Worm (Caenorhabditis elegans) whole organism, young adult: ENCODE measurements around the gene F22H10.1.

Experiments used
- C17E4.6 ChIP-seq: fragments of 200-800 bp; sonication (Bioruptor generic); IDR thresholded peaks from 2 replicates; pipeline ENCODE4 v1.3.6; 2022; ENCODE audit warnings: missing genetic modification reagents, missing genetic modification characterization, missing compliant biosample characterization
- D2030.7 ChIP-seq: fragments of 200-800 bp; sonication (Bioruptor generic); IDR thresholded peaks from 2 replicates; pipeline ENCODE4 v1.3.6; 2022; ENCODE audit warnings: missing genetic modification reagents, missing genetic modification characterization, missing compliant biosample characterization
- F22D6.2 ChIP-seq: sonication (generic microtip); optimal IDR thresholded peaks from 2 replicates; lab custom pipeline; 2016; ENCODE audit warnings: mild to moderate bottlenecking, missing genetic modification characterization, missing compliant biosample characterization
- F37B4.10 ChIP-seq: fragments of 200-800 bp; sonication (Bioruptor generic); IDR thresholded peaks from 2 replicates; pipeline ENCODE4 v1.3.6; 2022; ENCODE audit warnings: missing genetic modification characterization, missing compliant biosample characterization
- F49E8.2 ChIP-seq: sonication (generic microtip); optimal IDR thresholded peaks from 3 replicates; lab custom pipeline; 2017; ENCODE audit warnings: missing genetic modification characterization, mild to moderate bottlenecking, missing compliant biosample characterization, antibody characterized with exemption, moderate library complexity; ENCODE audit not compliant: insufficient read depth
- T07F8.4 ChIP-seq: sonication (generic microtip); optimal IDR thresholded peaks from 2 replicates; lab custom pipeline; 2016; ENCODE audit warnings: mild to moderate bottlenecking, missing genetic modification characterization, moderate library complexity, missing compliant biosample characterization
- Y67H2A.10 ChIP-seq: fragments of 200-800 bp; sonication (Bioruptor generic); conservative IDR thresholded peaks from 2 replicates; pipeline ENCODE4 v1.3.6; 2022; ENCODE audit warnings: missing genetic modification reagents, missing genetic modification characterization, missing compliant biosample characterization
- Y79H2A.3 ChIP-seq: fragments of 200-800 bp; sonication (Bioruptor generic); conservative IDR thresholded peaks from 2 replicates; pipeline ENCODE4 v1.3.6; 2022; ENCODE audit warnings: missing genetic modification reagents, missing genetic modification characterization, missing compliant biosample characterization
- Y95B8A.8 ChIP-seq: fragments of 200-800 bp; sonication (Bioruptor generic); IDR thresholded peaks from 2 replicates; pipeline ENCODE4 v1.3.6; 2022; ENCODE audit warnings: missing genetic modification reagents, missing genetic modification characterization, missing compliant biosample characterization
- ZK185.1 ChIP-seq: sonication (generic microtip); optimal IDR thresholded peaks from 2 replicates; lab custom pipeline; 2016; ENCODE audit warnings: mild to moderate bottlenecking, missing genetic modification characterization, missing compliant biosample characterization; ENCODE audit not compliant: poor library complexity, severe bottlenecking
- aptf-3 ChIP-seq: fragments of 200-800 bp; sonication (Bioruptor generic); IDR thresholded peaks from 2 replicates; pipeline ENCODE4 v1.3.6; 2022; ENCODE audit warnings: missing genetic modification characterization, missing compliant biosample characterization
- ccch-3 ChIP-seq: fragments of 200-800 bp; sonication (Bioruptor generic); optimal IDR thresholded peaks from 2 replicates; lab custom pipeline; 2018; ENCODE audit warnings: mild to moderate bottlenecking, missing genetic modification characterization, missing compliant biosample characterization
- cebp-1 ChIP-seq, 2 experiments: fragments of 200-800 bp in 1 of 2; sonication (Bioruptor generic) in 1 of 2; sonication (generic microtip) in 1 of 2; IDR thresholded peaks in 1 of 2; optimal IDR thresholded peaks in 1 of 2; 2 replicates each; pipeline versions ENCODE4 v1.3.6 to Lab custom; 2017 to 2022; ENCODE audit warnings: missing compliant biosample characterization in 2 of 2, missing genetic modification characterization in 2 of 2, mild to moderate bottlenecking in 1 of 2, missing genetic modification reagents in 1 of 2, moderate library complexity in 1 of 2
- ceh-79 ChIP-seq: sonication (generic microtip); optimal IDR thresholded peaks from 2 replicates; lab custom pipeline; 2017; ENCODE audit warnings: mild to moderate bottlenecking, missing genetic modification characterization, missing compliant biosample characterization
- dox-1 ChIP-seq: fragments of 200-800 bp; sonication (Bioruptor generic); IDR thresholded peaks from 2 replicates; pipeline ENCODE4 v1.3.6; 2022; ENCODE audit warnings: missing genetic modification reagents, missing genetic modification characterization, missing compliant biosample characterization
- dpl-1 ChIP-seq: fragments of 150-350 bp; optimal IDR thresholded peaks from 2 replicates; lab custom pipeline; 2014; ENCODE audit warnings: missing biosample characterization, missing genetic modification reagents, missing genetic modification characterization
- egrh-3 ChIP-seq: fragments of 200-800 bp; sonication (Bioruptor generic); IDR thresholded peaks from 2 replicates; pipeline ENCODE4 v1.3.6; 2022; ENCODE audit warnings: missing genetic modification reagents, missing genetic modification characterization, missing compliant biosample characterization
- ekl-4 ChIP-seq: fragments of 200-800 bp; sonication (Bioruptor generic); IDR thresholded peaks from 2 replicates; pipeline ENCODE4 v1.3.6; 2022; ENCODE audit warnings: missing genetic modification reagents, missing genetic modification characterization, missing compliant biosample characterization
- fkh-3 ChIP-seq: sonication (generic microtip); optimal IDR thresholded peaks from 2 replicates; lab custom pipeline; 2016; ENCODE audit warnings: mild to moderate bottlenecking, missing genetic modification characterization, missing compliant biosample characterization
- him-1 ChIP-seq: sonication (generic microtip); optimal IDR thresholded peaks from 2 replicates; lab custom pipeline; 2016; ENCODE audit warnings: missing genotype, missing genetic modification reagents, missing genetic modification characterization, missing compliant biosample characterization
- hlh-26 ChIP-seq: fragments of 200-800 bp; sonication (Bioruptor generic); conservative IDR thresholded peaks from 2 replicates; pipeline ENCODE4 v1.3.6; 2022; ENCODE audit warnings: missing genetic modification reagents, missing genetic modification characterization, missing compliant biosample characterization
- hsf-1 ChIP-seq: fragments of 200-800 bp; sonication (Bioruptor generic); IDR thresholded peaks from 2 replicates; pipeline ENCODE4 v1.3.6; 2022; ENCODE audit warnings: missing genetic modification reagents, missing genetic modification characterization, missing compliant biosample characterization
- lin-35 ChIP-seq, 3 experiments: fragments of 150-350 bp in 2 of 3; sonication (generic microtip) in 1 of 3; optimal IDR thresholded peaks; 2 replicates each; lab custom pipeline; 2014 to 2018; ENCODE audit warnings: missing biosample characterization in 3 of 3, missing genetic modification characterization in 3 of 3, missing genetic modification reagents in 3 of 3
- lin-40 ChIP-seq: sonication (generic microtip); optimal IDR thresholded peaks from 2 replicates; lab custom pipeline; 2016; ENCODE audit warnings: missing genetic modification characterization, mild to moderate bottlenecking, missing compliant biosample characterization, missing genotype, missing genetic modification reagents
- lir-1 ChIP-seq: fragments of 200-800 bp; sonication (Bioruptor generic); conservative IDR thresholded peaks from 2 replicates; pipeline ENCODE4 v1.3.6; 2022; ENCODE audit warnings: missing genetic modification reagents, missing genetic modification characterization, missing compliant biosample characterization
- lsl-1 ChIP-seq: fragments of 200-800 bp; sonication (Bioruptor generic); optimal IDR thresholded peaks from 2 replicates; lab custom pipeline; 2018; ENCODE audit warnings: mild to moderate bottlenecking, missing genetic modification characterization, moderate library complexity, missing compliant biosample characterization
- lsy-27 ChIP-seq: sonication (generic microtip); optimal IDR thresholded peaks from 2 replicates; lab custom pipeline; 2017; ENCODE audit warnings: missing genetic modification characterization, mild to moderate bottlenecking, missing compliant biosample characterization, antibody characterized with exemption, missing genotype, borderline replicate concordance; ENCODE audit not compliant: insufficient read depth
- madf-8 ChIP-seq: fragments of 200-800 bp; sonication (Bioruptor generic); conservative IDR thresholded peaks from 2 replicates; pipeline ENCODE4 v1.3.6; 2022; ENCODE audit warnings: missing genetic modification reagents, missing genetic modification characterization, missing compliant biosample characterization
- mcd-1 ChIP-seq: fragments of 200-800 bp; sonication (Bioruptor generic); IDR thresholded peaks from 2 replicates; pipeline ENCODE4 v1.3.6; 2022; ENCODE audit warnings: missing genetic modification reagents, missing genetic modification characterization, missing compliant biosample characterization
- nfya-1 ChIP-seq: sonication (generic microtip); optimal IDR thresholded peaks from 2 replicates; lab custom pipeline; 2017; ENCODE audit warnings: antibody characterized with exemption, missing compliant biosample characterization, missing genetic modification characterization, borderline replicate concordance; ENCODE audit not compliant: insufficient read depth
- nfya-2 ChIP-seq: fragments of 200-800 bp; sonication (Bioruptor generic); IDR thresholded peaks from 2 replicates; pipeline ENCODE4 v1.3.6; 2022; ENCODE audit warnings: missing genetic modification reagents, missing genetic modification characterization, missing compliant biosample characterization
- nfyb-1 ChIP-seq: fragments of 200-800 bp; sonication (Bioruptor generic); IDR thresholded peaks from 2 replicates; pipeline ENCODE4 v1.3.6; 2022; ENCODE audit warnings: missing genetic modification reagents, missing genetic modification characterization, missing compliant biosample characterization
- nhr-27 ChIP-seq: fragments of 200-800 bp; sonication (Bioruptor generic); optimal IDR thresholded peaks from 2 replicates; lab custom pipeline; 2018; ENCODE audit warnings: mild to moderate bottlenecking, missing genetic modification characterization, moderate library complexity, missing compliant biosample characterization
- nhr-80 ChIP-seq: sonication (generic microtip); optimal IDR thresholded peaks from 2 replicates; lab custom pipeline; 2016; ENCODE audit warnings: missing genetic modification characterization, missing compliant biosample characterization
- pbrm-1 ChIP-seq: fragments of 200-800 bp; sonication (Bioruptor generic); IDR thresholded peaks from 2 replicates; pipeline ENCODE4 v1.3.6; 2022; ENCODE audit warnings: missing genetic modification reagents, missing genetic modification characterization, missing compliant biosample characterization
- sdz-38 ChIP-seq: sonication (generic microtip); optimal IDR thresholded peaks from 2 replicates; lab custom pipeline; 2016; ENCODE audit warnings: missing genotype, missing genetic modification characterization, missing compliant biosample characterization
- snpc-1.3 ChIP-seq: sonication (generic microtip); optimal IDR thresholded peaks from 2 replicates; lab custom pipeline; 2017; ENCODE audit warnings: missing genetic modification characterization, mild to moderate bottlenecking, missing compliant biosample characterization, antibody characterized with exemption, moderate library complexity, missing genotype, missing genetic modification reagents; ENCODE audit not compliant: insufficient read depth
- somi-1 ChIP-seq: fragments of 200-800 bp; sonication (Bioruptor generic); optimal IDR thresholded peaks from 2 replicates; lab custom pipeline; 2018; ENCODE audit warnings: mild to moderate bottlenecking, missing genetic modification characterization, missing compliant biosample characterization
- tbp1 ChIP-seq: fragments of 200-800 bp; sonication (Bioruptor generic); optimal IDR thresholded peaks from 2 replicates; lab custom pipeline; 2018; ENCODE audit warnings: mild to moderate bottlenecking, missing genetic modification characterization, missing compliant biosample characterization
- unc-62 ChIP-seq: fragments of 150-350 bp; optimal IDR thresholded peaks from 2 replicates; lab custom pipeline; 2014; ENCODE audit warnings: missing biosample characterization, missing genetic modification reagents, missing genetic modification characterization
- zfh-2 ChIP-seq: fragments of 200-800 bp; sonication (Bioruptor generic); conservative IDR thresholded peaks from 2 replicates; pipeline ENCODE4 v1.3.6; 2022; ENCODE audit warnings: missing genetic modification reagents, missing genetic modification characterization, missing compliant biosample characterization
- ztf-26 ChIP-seq: sonication (generic microtip); optimal IDR thresholded peaks from 2 replicates; lab custom pipeline; 2017; ENCODE audit warnings: missing genetic modification characterization, missing compliant biosample characterization

F22H10.1 gene

DNA sequence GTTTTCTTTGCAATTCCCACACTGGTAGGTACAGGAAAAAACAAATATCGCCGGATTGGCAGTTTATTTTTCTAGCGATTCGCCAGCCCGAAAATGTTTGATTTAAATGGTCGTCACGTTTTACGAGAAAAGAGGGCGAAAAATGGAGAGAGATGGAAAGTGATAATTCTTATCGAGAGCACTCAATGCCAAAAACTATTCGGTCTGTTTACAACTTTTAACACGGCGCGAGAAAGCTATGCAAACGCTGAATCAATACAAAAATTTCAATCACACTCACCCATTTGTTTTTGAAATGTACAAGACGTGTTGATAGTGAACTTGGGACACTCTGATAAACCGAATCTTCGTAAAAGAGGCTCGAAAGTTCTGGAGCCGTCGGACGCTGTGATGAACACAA, 29.6 kb upstream of the F22H10.1 start:
- TF ChIP-seq nhr-80 (tag; lab: Kevin White, UChicago) = peak; percentile 66
- TF ChIP-seq pbrm-1 (GFP tag; lab: Robert Waterston, UW) = no peak
- TF ChIP-seq dox-1 = 0 out of 2 replicates have a peak, but pooled peaks have one; percentile 38
- peak; percentile 16 for TF ChIP-seq ZK185.1 (tag; lab: Kevin White, UChicago)

DNA sequence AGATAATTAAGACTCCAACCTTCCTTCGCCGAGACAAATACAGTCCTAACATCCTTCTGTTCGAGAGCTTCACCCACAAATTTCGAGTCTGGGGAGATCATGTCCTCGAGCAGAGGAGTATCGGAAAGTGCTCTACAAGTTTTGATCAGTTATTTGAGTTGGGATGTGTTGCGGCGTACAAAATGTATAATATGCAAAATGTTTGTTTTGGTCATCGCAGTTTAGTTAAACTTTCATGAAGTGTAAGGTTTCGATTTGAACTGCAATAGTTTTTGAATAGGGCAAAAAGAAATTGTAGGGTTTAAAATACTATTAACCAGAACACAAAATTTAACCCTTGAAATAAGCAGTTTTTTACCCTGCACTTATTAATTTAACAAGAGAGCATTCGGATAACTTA, 27.6 kb upstream of the F22H10.1 start, which contains the start of gene tag-343:
tag-343 (minus strand) TSS at position 101 of the 400 bp plus-strand sequence.
- TF ChIP-seq T07F8.4 (tag; lab: Kevin White, UChicago) (no peak), F22D6.2 (tag; lab: Kevin White, UChicago) (no peak), dpl-1 (GFP tag; lab: Kevin White, UChicago) (no peak), lir-1 (GFP tag; lab: Robert Waterston, UW) (no peak), him-1 (no peak), nfya-2 (GFP tag; lab: Robert Waterston, UW) (no peak), egrh-3 (GFP tag; lab: Robert Waterston, UW) (no peak), lsy-27 (tag; lab: Kevin White, UChicago) (no peak), unc-62 (GFP tag; lab: Kevin White, UChicago) (no peak), F37B4.10 (GFP tag; lab: Robert Waterston, UW) (no peak), fkh-3 (tag; lab: Kevin White, UChicago) (no peak), D2030.7 (GFP tag; lab: Robert Waterston, UW) (no peak), nhr-27 (tag; lab: Kevin White, UChicago) (no peak), madf-8 (GFP tag; lab: Robert Waterston, UW) (no peak), Y67H2A.10 (GFP tag; lab: Robert Waterston, UW) (no peak)

DNA sequence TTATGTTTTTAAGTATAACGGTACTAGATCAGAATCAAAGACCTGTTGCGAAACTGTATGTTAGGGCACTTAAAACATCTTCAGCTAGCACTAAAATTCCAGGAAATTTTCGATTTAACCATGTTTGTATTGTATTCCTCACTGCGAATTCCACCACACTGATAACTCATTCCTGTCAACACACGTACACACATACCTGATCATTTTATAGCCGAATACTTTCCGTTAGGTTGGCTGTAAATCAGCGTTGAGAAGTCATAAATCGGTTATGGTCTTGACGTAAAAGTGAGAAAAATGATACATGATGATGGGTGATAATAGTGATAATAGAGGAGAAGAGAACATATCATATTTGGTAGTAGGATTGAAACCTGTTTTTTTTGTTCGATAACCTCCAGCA, 26.5 kb upstream of the F22H10.1 start:
- TF ChIP-seq F37B4.10 (GFP tag; lab: Robert Waterston, UW) (no peak), dox-1 (no peak), sdz-38 (tag; lab: Kevin White, UChicago) (no peak), ztf-26 (tag; lab: Kevin White, UChicago) (no peak), zfh-2 (GFP tag; lab: Robert Waterston, UW) (no peak), Y79H2A.3 (no peak), lin-40 (tag; lab: Kevin White, UChicago) (no peak)

DNA sequence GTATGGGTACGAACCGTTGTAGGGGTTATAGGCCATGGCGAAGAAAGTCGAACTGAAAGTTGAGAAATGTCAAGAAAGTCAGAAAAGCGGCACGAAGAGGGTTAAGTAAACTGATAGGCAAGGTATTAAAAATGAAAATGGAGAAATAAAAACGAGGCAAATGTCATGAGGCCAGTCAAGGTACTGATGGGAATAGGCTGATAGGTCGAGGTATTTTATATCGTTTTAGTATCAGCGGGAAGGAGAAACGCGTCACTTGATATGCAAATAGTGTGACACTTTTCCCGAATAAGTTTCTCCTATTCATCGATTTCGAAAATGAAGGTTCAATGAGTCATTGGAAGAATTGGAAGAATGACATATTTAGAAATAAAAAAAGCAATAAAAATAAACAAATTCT, 24.6 kb upstream of the F22H10.1 start, which contains the start of gene F22H10.3:
F22H10.3 (minus strand) TSS at position 36 of the 400 bp plus-strand sequence.
- 0 out of 2 replicates have a peak, but pooled peaks have one; percentile 46 for TF ChIP-seq dox-1
- TF ChIP-seq D2030.7 (GFP tag; lab: Robert Waterston, UW) = no peak
- TF ChIP-seq T07F8.4 (tag; lab: Kevin White, UChicago) = no peak
- TF ChIP-seq fkh-3 (tag; lab: Kevin White, UChicago) = no peak
- no peak for TF ChIP-seq Y95B8A.8
- TF ChIP-seq mcd-1 (GFP tag; lab: Robert Waterston, UW) = no peak
- no peak for TF ChIP-seq ekl-4
- no peak for TF ChIP-seq lsl-1 (GFP tag; lab: Kevin White, UChicago)
- no peak for TF ChIP-seq somi-1
- TF ChIP-seq aptf-3 (GFP tag; lab: Robert Waterston, UW) = no peak
- no peak for TF ChIP-seq hlh-26 (GFP tag; lab: Robert Waterston, UW)
- TF ChIP-seq tbp1 (GFP tag; lab: Kevin White, UChicago) = peak; percentile 4
- TF ChIP-seq nfya-1 (tag; lab: Kevin White, UChicago) = no peak
- TF ChIP-seq nfyb-1 = peak; percentile 45; the same call in 1 of the 2 replicates
- TF ChIP-seq snpc-1.3 (tag; lab: Kevin White, UChicago) = no peak
- TF ChIP-seq nhr-80 (tag; lab: Kevin White, UChicago) = peak; percentile 59
- no peak for TF ChIP-seq cebp-1 (GFP tag; IDR thresholded peaks at IDR 0.05; lab: Robert Waterston, UW)
- TF ChIP-seq cebp-1 (tag; optimal IDR thresholded peaks at IDR 0.05; lab: Kevin White, UChicago) = peak; percentile 25
- no peak for TF ChIP-seq lin-35 (GFP tag; optimal IDR thresholded peaks at IDR 0.05; lab: Kevin White, UChicago)
- no peak for TF ChIP-seq C17E4.6
- TF ChIP-seq sdz-38 (tag; lab: Kevin White, UChicago) = no peak
- TF ChIP-seq hsf-1 (GFP tag; lab: Robert Waterston, UW) = no peak
- no peak for TF ChIP-seq F49E8.2
- TF ChIP-seq ceh-79 (tag; lab: Kevin White, UChicago) = no peak
- TF ChIP-seq ccch-3 (GFP tag; lab: Kevin White, UChicago) = no peak
